Worm (Caenorhabditis elegans): Measurements from ENCODE around the gene F11C1.7.

The F11C1.7 gene

DNA sequence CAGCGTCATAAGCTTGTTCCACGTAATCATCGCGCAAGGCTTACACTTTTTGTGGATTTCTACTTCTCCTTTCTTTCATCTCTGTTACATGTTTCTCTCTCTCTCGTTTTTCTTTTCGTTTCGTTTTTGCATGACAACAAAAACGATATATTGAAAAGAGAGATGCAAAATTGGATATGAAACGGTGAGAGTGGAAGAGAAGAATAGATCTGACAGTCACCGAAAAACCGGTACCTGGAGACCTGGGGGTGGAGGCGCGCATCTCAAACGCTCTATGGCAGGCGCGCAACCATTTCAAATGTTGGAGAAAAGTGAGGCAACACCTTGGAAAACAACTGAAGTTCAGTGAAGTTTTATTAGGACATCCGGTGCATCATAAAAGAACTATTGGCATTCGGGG lies 20.5 kb downstream of the F11C1.7 start:
- TF ChIP-seq ztf-11 (tag; optimal IDR thresholded peaks at IDR 0.05) (no peak), nhr-11 (tag; optimal IDR thresholded peaks at IDR 0.05) (no peak), F16B12.6 (tag; optimal IDR thresholded peaks at IDR 0.05) (no peak), snu-23 (GFP tag; optimal IDR thresholded peaks at IDR 0.05) (peak; percentile 51), swsn-7 (tag; optimal IDR thresholded peaks at IDR 0.05) (peak; percentile 28), nhr-71 (tag; optimal IDR thresholded peaks at IDR 0.05) (peak; percentile 55), zag-1 (tag; optimal IDR thresholded peaks at IDR 0.05) (no peak), jun-1 (tag; optimal IDR thresholded peaks at IDR 0.05) (no peak), nhr-90 (tag; optimal IDR thresholded peaks at IDR 0.05; ENCODE audit: poor library complexity) (peak; percentile 51), C04F5.9 (tag; optimal IDR thresholded peaks at IDR 0.05) (no peak), ama-1 (optimal IDR thresholded peaks at IDR 0.05) (no peak), elt-3 (tag; optimal IDR thresholded peaks at IDR 0.05) (peak in 4 of 6 experiments; percentile 22 to 50 (median 40)), lsy-2 (tag; optimal IDR thresholded peaks at IDR 0.05) (peak in 1 of 2 experiments; percentile 44), C16A3.4 (tag; optimal IDR thresholded peaks at IDR 0.05) (peak; percentile 3), mep-1 (tag; optimal IDR thresholded peaks at IDR 0.05) (peak; percentile 70), aha-1 (tag; optimal IDR thresholded peaks at IDR 0.05) (no peak), ceh-8 (GFP tag; optimal IDR thresholded peaks at IDR 0.05) (no peak), efl-3 (GFP tag; optimal IDR thresholded peaks at IDR 0.05) (no peak), lin-35 (GFP tag; optimal IDR thresholded peaks at IDR 0.05) (peak in 1 of 2 experiments; percentile 29), nhr-76 (tag; optimal IDR thresholded peaks at IDR 0.05) (no peak), pag-3 (tag; optimal IDR thresholded peaks at IDR 0.05; ENCODE audit: borderline replicate concordance, insufficient read depth) (no peak), nhr-19 (GFP tag; conservative IDR thresholded peaks at IDR 0.05) (peak; percentile 16; the same call in 1 of the 2 replicates), vab-15 (tag; optimal IDR thresholded peaks at IDR 0.05) (no peak), sox-4 (tag; optimal IDR thresholded peaks at IDR 0.05) (no peak), fkh-4 (tag; optimal IDR thresholded peaks at IDR 0.05; ENCODE audit: borderline replicate concordance) (no peak), nhr-47 (tag; optimal IDR thresholded peaks at IDR 0.05) (no peak), lin-14 (GFP tag; optimal IDR thresholded peaks at IDR 0.05) (peak; percentile 78), mdl-1 (tag; optimal IDR thresholded peaks at IDR 0.05) (peak in 1 of 2 experiments; percentile 19), irx-1 (tag; optimal IDR thresholded peaks at IDR 0.05) (no peak), nhr-85 (tag) (peak; percentile 91), blmp-1 (tag; optimal IDR thresholded peaks at IDR 0.05) (peak; percentile 98), nhr-20 (tag; optimal IDR thresholded peaks at IDR 0.05) (peak; percentile 64), fkh-8 (tag; optimal IDR thresholded peaks at IDR 0.05) (no peak), mef-2 (tag; optimal IDR thresholded peaks at IDR 0.05) (no peak), Y116A8C.19 (tag; optimal IDR thresholded peaks at IDR 0.05; ENCODE audit: borderline replicate concordance) (no peak), grh-1 (GFP tag; IDR thresholded peaks at IDR 0.05) (peak; percentile 79), efl-1 (optimal IDR thresholded peaks at IDR 0.05) (no peak), efl-1 (GFP tag; optimal IDR thresholded peaks at IDR 0.05 in 1 of 2) (peak in 1 of 2 experiments; percentile 82), fos-1 (tag; optimal IDR thresholded peaks at IDR 0.05) (no peak)

- TF ChIP-seq ces-1 (GFP tag; optimal IDR thresholded peaks at IDR 0.05) (no peak), lin-14 (GFP tag; optimal IDR thresholded peaks at IDR 0.05) (peak; percentile 12), nhr-85 (tag) (peak; percentile 77)
Observed at ce11 chrX:13011897-13012296, 22.8 kb downstream of the F11C1.7 start.

DNA sequence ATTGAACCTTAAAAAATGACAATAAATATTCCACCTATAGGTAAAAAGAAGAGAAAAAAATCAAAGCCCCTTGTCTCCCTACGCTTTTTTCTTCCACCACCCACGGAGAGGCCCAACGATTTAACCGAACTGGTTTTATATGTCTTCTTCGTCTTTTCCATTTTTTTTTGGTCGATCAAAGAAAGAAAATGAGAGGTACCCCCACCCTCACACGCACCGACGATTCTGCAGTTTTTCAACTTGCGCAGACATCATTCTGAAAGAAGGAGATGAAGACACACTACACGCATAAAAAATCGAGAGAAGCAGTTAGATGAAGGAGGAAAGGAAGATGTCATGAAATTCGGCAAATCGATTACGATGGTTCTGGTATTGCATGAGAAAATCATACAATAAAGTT lies 25.2 kb downstream of the F11C1.7 start:
- no peak for TF ChIP-seq lin-13 (GFP tag; optimal IDR thresholded peaks at IDR 0.05)
- TF ChIP-seq unc-130 (tag; optimal IDR thresholded peaks at IDR 0.05), result no peak
- TF ChIP-seq nhr-90 (tag; optimal IDR thresholded peaks at IDR 0.05; ENCODE audit: poor library complexity), result peak; percentile 25
- no peak for TF ChIP-seq dsc-1 (tag; optimal IDR thresholded peaks at IDR 0.05)
- TF ChIP-seq jun-1 (tag; optimal IDR thresholded peaks at IDR 0.05), result no peak
- TF ChIP-seq hpl-2 (GFP tag; optimal IDR thresholded peaks at IDR 0.05), result no peak
- no peak for TF ChIP-seq ceh-90 (tag; optimal IDR thresholded peaks at IDR 0.05)
- TF ChIP-seq nhr-11 (tag; optimal IDR thresholded peaks at IDR 0.05), result no peak
- no peak for TF ChIP-seq lin-15B (tag; optimal IDR thresholded peaks at IDR 0.05)
- no peak for TF ChIP-seq alr-1 (tag; optimal IDR thresholded peaks at IDR 0.05; ENCODE audit: borderline replicate concordance)
- TF ChIP-seq lsy-2 (tag; optimal IDR thresholded peaks at IDR 0.05), result peak in 1 of 2 experiments; percentile 21
- no peak for TF ChIP-seq egl-13 (tag; optimal IDR thresholded peaks at IDR 0.05)
- no peak for TF ChIP-seq ama-1 (optimal IDR thresholded peaks at IDR 0.05)
- no peak for TF ChIP-seq unc-62 (GFP tag; optimal IDR thresholded peaks at IDR 0.05)
- TF ChIP-seq fos-1 (tag; optimal IDR thresholded peaks at IDR 0.05), result no peak
- no peak for TF ChIP-seq unc-86 (tag; optimal IDR thresholded peaks at IDR 0.05)
- TF ChIP-seq nhr-12 (tag; optimal IDR thresholded peaks at IDR 0.05), result no peak
- TF ChIP-seq hlh-17 (GFP tag; optimal IDR thresholded peaks at IDR 0.05; ENCODE audit: borderline replicate concordance), result no peak
- no peak for TF ChIP-seq efl-3 (GFP tag; optimal IDR thresholded peaks at IDR 0.05)

Measured in whole organism, L1 larva.